Worm (Caenorhabditis elegans): ENCODE measurements around the gene K09E9.3.

DNA sequence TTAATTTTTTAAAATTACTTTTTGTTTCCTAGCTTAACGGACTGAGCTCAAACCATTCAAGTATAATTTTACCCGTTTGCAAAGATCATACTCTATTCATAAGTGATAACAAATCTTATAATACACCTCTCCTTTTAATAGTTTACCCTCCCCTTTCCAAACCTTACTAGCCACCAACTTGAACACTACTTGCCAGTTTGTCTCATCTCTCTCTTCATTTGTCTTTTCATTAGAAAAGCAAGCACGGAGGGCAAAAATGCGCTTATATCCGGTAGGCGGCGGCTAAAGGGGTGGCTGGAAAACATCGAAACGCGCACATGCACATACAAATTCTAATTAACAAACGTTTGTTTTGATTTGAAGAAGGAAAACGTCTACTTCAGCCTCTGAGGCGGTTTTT is 41.4 kb upstream of the K09E9.3 start:
- TF ChIP-seq unc-39 (tag; optimal IDR thresholded peaks at IDR 0.05), result no peak
- no peak for TF ChIP-seq mab-5 (tag; optimal IDR thresholded peaks at IDR 0.05)
- TF ChIP-seq nhr-10 (tag; optimal IDR thresholded peaks at IDR 0.05), result no peak
- no peak for TF ChIP-seq skn-1 (tag; optimal IDR thresholded peaks at IDR 0.05)
- no peak for TF ChIP-seq nhr-23 (tag; optimal IDR thresholded peaks at IDR 0.05)
- no peak for TF ChIP-seq snpc-4 (tag; optimal IDR thresholded peaks at IDR 0.05)
- TF ChIP-seq zag-1 (tag; optimal IDR thresholded peaks at IDR 0.05), result no peak
- no peak for TF ChIP-seq nhr-237 (tag; optimal IDR thresholded peaks at IDR 0.05)
- no peak for TF ChIP-seq ceh-16 (tag; optimal IDR thresholded peaks at IDR 0.05)
- no peak for TF ChIP-seq R02D3.7 (tag; optimal IDR thresholded peaks at IDR 0.05)
